Worm (Caenorhabditis elegans): ENCODE results near the gene dmd-8.

The dmd-8 gene

ce11 chrV:385488-385887 lies 49.2 kb upstream of the dmd-8 start, which contains the start of gene lipl-5 (continued):
- TF ChIP-seq lin-13 (GFP tag; optimal IDR thresholded peaks at IDR 0.05) (no peak), zfp-3 (GFP tag; conservative IDR thresholded peaks at IDR 0.05) (no peak), saeg-2 (GFP tag; IDR thresholded peaks at IDR 0.05) (no peak), snpc-4 (tag; optimal IDR thresholded peaks at IDR 0.05) (no peak), ceh-28 (tag; optimal IDR thresholded peaks at IDR 0.05) (no peak), nhr-25 (tag; optimal IDR thresholded peaks at IDR 0.05; ENCODE audit: borderline replicate concordance, insufficient read depth) (no peak), daf-8 (GFP tag; IDR thresholded peaks at IDR 0.05) (no peak), zfp-2 (tag; optimal IDR thresholded peaks at IDR 0.05) (no peak), lin-38 (GFP tag; IDR thresholded peaks at IDR 0.05) (no peak), mep-1 (tag; optimal IDR thresholded peaks at IDR 0.05) (no peak), tra-1 (GFP tag; IDR thresholded peaks at IDR 0.05) (0 out of 2 replicates have a peak, but pooled peaks have one; percentile 34), snpc-1.2 (GFP tag; IDR thresholded peaks at IDR 0.05) (no peak), lin-29 (GFP tag; IDR thresholded peaks at IDR 0.05) (no peak), unc-130 (GFP tag; optimal IDR thresholded peaks at IDR 0.05) (no peak), D1046.2 (GFP tag; IDR thresholded peaks at IDR 0.05) (no peak), daf-12 (tag; optimal IDR thresholded peaks at IDR 0.05) (no peak), lsy-2 (tag; optimal IDR thresholded peaks at IDR 0.05) (no peak), nhr-111 (GFP tag; optimal IDR thresholded peaks at IDR 0.05) (no peak), ceh-82 (tag; optimal IDR thresholded peaks at IDR 0.05) (no peak), set-16 (GFP tag; IDR thresholded peaks at IDR 0.05) (no peak), dve-1 (tag; optimal IDR thresholded peaks at IDR 0.05; ENCODE audit: insufficient read depth) (peak; percentile 65), skn-1 (tag; optimal IDR thresholded peaks at IDR 0.05) (no peak), mdt-29 (GFP tag; IDR thresholded peaks at IDR 0.05) (no peak), ceh-44 (GFP tag; IDR thresholded peaks at IDR 0.05) (no peak), egl-27 (tag; optimal IDR thresholded peaks at IDR 0.05) (no peak), dmd-8 (GFP tag; IDR thresholded peaks at IDR 0.05) (no peak), nhr-48 (tag; optimal IDR thresholded peaks at IDR 0.05) (peak; percentile 7), nhr-10 (tag; optimal IDR thresholded peaks at IDR 0.05) (no peak), nhr-6 (tag; optimal IDR thresholded peaks at IDR 0.05) (no peak), madf-9 (GFP tag; conservative IDR thresholded peaks at IDR 0.05) (no peak), mdl-1 (tag; optimal IDR thresholded peaks at IDR 0.05) (peak in 1 of 2 experiments; percentile 48), T26A8.4 (GFP tag; IDR thresholded peaks at IDR 0.05) (no peak), arid-1 (GFP tag; conservative IDR thresholded peaks at IDR 0.05) (no peak), egl-43 (GFP tag; IDR thresholded peaks at IDR 0.05) (no peak), Y105C5A.15 (GFP tag; IDR thresholded peaks at IDR 0.05) (no peak), php-3 (GFP tag; IDR thresholded peaks at IDR 0.05) (peak; percentile 87)

DNA sequence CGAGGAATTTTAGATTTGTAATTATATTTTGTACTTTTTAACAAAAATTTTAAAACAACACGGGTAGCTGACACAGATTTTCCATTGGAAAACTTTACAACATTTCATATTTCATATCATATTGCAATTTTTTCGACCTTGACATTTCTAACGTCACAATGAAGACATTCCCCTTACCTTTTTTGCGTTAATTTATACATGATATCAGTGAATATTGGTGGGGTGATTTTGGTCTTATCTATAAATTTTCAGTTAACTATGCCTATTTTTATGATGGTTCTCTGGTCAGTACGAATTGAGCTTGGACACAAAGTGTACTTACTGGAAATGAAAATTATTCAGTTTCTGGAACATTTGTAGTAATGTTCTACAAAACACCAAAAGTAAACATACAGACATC lies 48.3 kb upstream of the dmd-8 start:
- TF ChIP-seq T26A8.4 (GFP tag; IDR thresholded peaks at IDR 0.05) (no peak), dve-1 (tag; optimal IDR thresholded peaks at IDR 0.05; ENCODE audit: insufficient read depth) (peak; percentile 82), hlh-11 (tag; optimal IDR thresholded peaks at IDR 0.05) (peak; percentile 21), lsy-2 (tag; optimal IDR thresholded peaks at IDR 0.05) (peak in 1 of 2 experiments; percentile 16), pqm-1 (tag; optimal IDR thresholded peaks at IDR 0.05) (peak; percentile 73), cey-2 (tag; optimal IDR thresholded peaks at IDR 0.05; ENCODE audit: borderline replicate concordance, insufficient read depth) (no peak), ztf-11 (tag; optimal IDR thresholded peaks at IDR 0.05) (no peak), daf-16 (GFP tag; optimal IDR thresholded peaks at IDR 0.05) (no peak), daf-16 (tag; optimal IDR thresholded peaks at IDR 0.05) (peak; percentile 66), F49E8.2 (tag; optimal IDR thresholded peaks at IDR 0.05; ENCODE audit: borderline replicate concordance) (no peak), nhr-28 (tag; optimal IDR thresholded peaks at IDR 0.05) (peak; percentile 78), nhr-76 (tag; optimal IDR thresholded peaks at IDR 0.05) (no peak), Y75B8A.6 (GFP tag; IDR thresholded peaks at IDR 0.05) (no peak), snpc-4 (tag; optimal IDR thresholded peaks at IDR 0.05) (no peak), dmd-6 (GFP tag; IDR thresholded peaks at IDR 0.05) (peak; percentile 70)

All from whole organism, L4 larva.